Worm (Caenorhabditis elegans) whole organism, L4 larva: ENCODE results near the gene rps-30.

ENCODE experiments used
- F10B5.3 ChIP-seq: sonication (generic microtip); optimal IDR thresholded peaks from 2 replicates; lab custom pipeline; 2016; ENCODE audit warnings: mild to moderate bottlenecking, missing genetic modification characterization, missing compliant biosample characterization
- F37D6.2 ChIP-seq: sonication (generic microtip); optimal IDR thresholded peaks from 2 replicates; lab custom pipeline; 2016; ENCODE audit warnings: mild to moderate bottlenecking, missing genetic modification characterization, missing compliant biosample characterization
- T26A8.4 ChIP-seq: fragments of 200-800 bp; sonication (Bioruptor generic); IDR thresholded peaks from 2 replicates; pipeline ENCODE4 v1.3.6; 2022; ENCODE audit warnings: missing genetic modification characterization, missing compliant biosample characterization
- Y48G9A.11 ChIP-seq: fragments of 200-800 bp; sonication (Bioruptor generic); IDR thresholded peaks from 2 replicates; pipeline ENCODE4 v1.3.6; 2022; ENCODE audit warnings: missing genetic modification reagents, missing genetic modification characterization, missing compliant biosample characterization
- ZK546.5 ChIP-seq, 2 experiments: sonication (generic microtip); optimal IDR thresholded peaks; 2 replicates each; lab custom pipeline; 2017; ENCODE audit warnings: missing biosample characterization in 2 of 2, missing genetic modification characterization in 2 of 2
- aly-2 ChIP-seq: sonication (generic microtip); optimal IDR thresholded peaks from 2 replicates; lab custom pipeline; 2018; ENCODE audit warnings: missing biosample characterization, missing genetic modification characterization
- attf-4 ChIP-seq: sonication (generic microtip); optimal IDR thresholded peaks from 3 replicates; lab custom pipeline; 2017; ENCODE audit warnings: missing biosample characterization, missing genetic modification characterization
- ceh-20 ChIP-seq: fragments of 200-800 bp; sonication (Bioruptor generic); IDR thresholded peaks from 2 replicates; pipeline ENCODE4 v1.3.6; 2022; ENCODE audit warnings: missing genetic modification reagents, missing genetic modification characterization, missing compliant biosample characterization
- ceh-32 ChIP-seq: sonication (generic microtip); optimal IDR thresholded peaks from 2 replicates; lab custom pipeline; 2016; ENCODE audit warnings: mild to moderate bottlenecking, missing genetic modification characterization, missing compliant biosample characterization; ENCODE audit not compliant: poor library complexity
- ceh-44 ChIP-seq: fragments of 200-800 bp; sonication (Bioruptor generic); IDR thresholded peaks from 2 replicates; pipeline ENCODE4 v1.3.6; 2022; ENCODE audit warnings: missing genetic modification reagents, missing genetic modification characterization, missing compliant biosample characterization
- ces-1 ChIP-seq: fragments of 150-350 bp; sonication (generic microtip); optimal IDR thresholded peaks from 4 replicates; lab custom pipeline; 2014; ENCODE audit warnings: missing biosample characterization, missing genetic modification reagents, missing genetic modification characterization
- daf-19 ChIP-seq: fragments of 200-800 bp; sonication (Bioruptor generic); conservative IDR thresholded peaks from 2 replicates; pipeline ENCODE4 v1.3.6; 2022; ENCODE audit warnings: missing genetic modification characterization, missing compliant biosample characterization
- daf-8 ChIP-seq: fragments of 200-800 bp; sonication (Bioruptor generic); IDR thresholded peaks from 2 replicates; pipeline ENCODE4 v1.3.6; 2022; ENCODE audit warnings: missing genetic modification characterization, missing compliant biosample characterization
- duxl-1 ChIP-seq: sonication (generic microtip); optimal IDR thresholded peaks from 2 replicates; lab custom pipeline; 2016; ENCODE audit warnings: mild to moderate bottlenecking, missing genetic modification characterization, moderate library complexity, missing compliant biosample characterization; ENCODE audit not compliant: poor library complexity
- dve-1 ChIP-seq: sonication (generic microtip); optimal IDR thresholded peaks from 2 replicates; lab custom pipeline; 2017; ENCODE audit warnings: antibody characterized with exemption, mild to moderate bottlenecking, missing genetic modification characterization, missing compliant biosample characterization; ENCODE audit not compliant: insufficient read depth
- egl-43 ChIP-seq: fragments of 200-800 bp; sonication (Bioruptor generic); IDR thresholded peaks from 2 replicates; pipeline ENCODE4 v1.3.6; 2022; ENCODE audit warnings: missing genetic modification reagents, missing genetic modification characterization, missing compliant biosample characterization
- hlh-11 ChIP-seq: fragments of 200-800 bp; sonication (Bioruptor generic); optimal IDR thresholded peaks from 2 replicates; lab custom pipeline; 2018; ENCODE audit warnings: mild to moderate bottlenecking, missing genetic modification characterization, missing compliant biosample characterization
- hmg-1.1 ChIP-seq: fragments of 200-800 bp; sonication (Bioruptor generic); IDR thresholded peaks from 2 replicates; pipeline ENCODE4 v1.3.6; 2022; ENCODE audit warnings: missing genetic modification reagents, missing genetic modification characterization, missing compliant biosample characterization
- lim-7 ChIP-seq: fragments of 200-800 bp; sonication (Bioruptor generic); IDR thresholded peaks from 2 replicates; pipeline ENCODE4 v1.3.6; 2022; ENCODE audit warnings: missing genetic modification characterization, missing compliant biosample characterization
- lin-1 ChIP-seq: fragments of 200-800 bp; sonication (Bioruptor generic); IDR thresholded peaks from 2 replicates; pipeline ENCODE4 v1.3.6; 2022; ENCODE audit warnings: missing genetic modification reagents, missing genetic modification characterization, missing compliant biosample characterization
- lin-29 ChIP-seq: fragments of 200-800 bp; sonication (Bioruptor generic); IDR thresholded peaks from 2 replicates; pipeline ENCODE4 v1.3.6; 2022; ENCODE audit warnings: missing genetic modification reagents, missing genetic modification characterization, missing compliant biosample characterization
- lir-3 ChIP-seq: sonication (generic microtip); optimal IDR thresholded peaks from 2 replicates; lab custom pipeline; 2016; ENCODE audit warnings: mild to moderate bottlenecking, missing genetic modification characterization, missing compliant biosample characterization
- lsy-2 ChIP-seq, 2 experiments: fragments of 150-350 bp in 1 of 2; sonication (generic microtip) in 1 of 2; optimal IDR thresholded peaks; 2 replicates each; lab custom pipeline; 2014 to 2017; ENCODE audit warnings: missing biosample characterization in 2 of 2, missing genetic modification characterization in 2 of 2
- madf-5 ChIP-seq, 2 experiments: fragments of 200-800 bp; sonication (Bioruptor generic); IDR thresholded peaks; 2 replicates each; pipeline ENCODE4 v1.3.6; 2022; ENCODE audit warnings: missing compliant biosample characterization in 2 of 2, missing genetic modification characterization in 2 of 2
- mes-2 ChIP-seq: sonication (generic microtip); optimal IDR thresholded peaks from 2 replicates; lab custom pipeline; 2016; ENCODE audit warnings: missing genotype, mild to moderate bottlenecking, missing genetic modification characterization, missing compliant biosample characterization; ENCODE audit not compliant: poor library complexity, severe bottlenecking
- mxl-3 ChIP-seq: fragments of 200-800 bp; sonication (Bioruptor generic); optimal IDR thresholded peaks from 2 replicates; lab custom pipeline; 2018; ENCODE audit warnings: mild to moderate bottlenecking, missing genetic modification characterization, missing compliant biosample characterization
- nhr-10 ChIP-seq: fragments of 150-350 bp; optimal IDR thresholded peaks from 2 replicates; lab custom pipeline; 2014; ENCODE audit warnings: missing biosample characterization, missing genetic modification characterization
- nhr-102 ChIP-seq: sonication (generic microtip); optimal IDR thresholded peaks from 2 replicates; lab custom pipeline; 2016; ENCODE audit warnings: mild to moderate bottlenecking, missing genetic modification characterization, moderate library complexity, missing compliant biosample characterization
- nhr-11 ChIP-seq: fragments of 150-350 bp; optimal IDR thresholded peaks from 2 replicates; lab custom pipeline; 2014; ENCODE audit warnings: missing biosample characterization, missing genetic modification characterization
- nhr-111 ChIP-seq: fragments of 200-800 bp; sonication (Bioruptor generic); optimal IDR thresholded peaks from 2 replicates; lab custom pipeline; 2018; ENCODE audit warnings: mild to moderate bottlenecking, missing genetic modification characterization, missing compliant biosample characterization
- nhr-25 ChIP-seq: sonication (generic microtip); optimal IDR thresholded peaks from 2 replicates; lab custom pipeline; 2017; ENCODE audit warnings: missing genetic modification characterization, mild to moderate bottlenecking, missing compliant biosample characterization, antibody characterized with exemption, moderate library complexity, borderline replicate concordance; ENCODE audit not compliant: insufficient read depth
- nhr-28 ChIP-seq: fragments of 150-350 bp; optimal IDR thresholded peaks from 2 replicates; lab custom pipeline; 2014; ENCODE audit warnings: missing biosample characterization, missing genetic modification characterization
- nhr-48 ChIP-seq: sonication (generic microtip); optimal IDR thresholded peaks from 2 replicates; lab custom pipeline; 2016; ENCODE audit warnings: mild to moderate bottlenecking, missing genetic modification characterization, missing compliant biosample characterization
- nhr-6 ChIP-seq: fragments of 150-350 bp; optimal IDR thresholded peaks from 2 replicates; lab custom pipeline; 2014; ENCODE audit warnings: missing biosample characterization, missing genetic modification characterization
- nhr-76 ChIP-seq: fragments of 150-350 bp; optimal IDR thresholded peaks from 2 replicates; lab custom pipeline; 2014; ENCODE audit warnings: missing biosample characterization, missing genetic modification characterization
- php-3 ChIP-seq: fragments of 200-800 bp; sonication (Bioruptor generic); IDR thresholded peaks from 2 replicates; pipeline ENCODE4 v1.3.6; 2022; ENCODE audit warnings: missing genetic modification reagents, missing genetic modification characterization, missing compliant biosample characterization
- skn-1 ChIP-seq: fragments of 150-350 bp; optimal IDR thresholded peaks from 2 replicates; lab custom pipeline; 2014; ENCODE audit warnings: missing biosample characterization, missing genetic modification characterization
- snpc-4 ChIP-seq: fragments of 150-350 bp; optimal IDR thresholded peaks from 2 replicates; lab custom pipeline; 2014; ENCODE audit warnings: missing biosample characterization, missing genetic modification characterization
- unc-62 ChIP-seq, 3 experiments: fragments of 150-350 bp in 1 of 3; sonication (generic microtip); optimal IDR thresholded peaks in 2 of 3; peaks in 1 of 3; 1 replicate in 1 of 3; 2 replicates in 2 of 3; lab custom pipeline; 2014 to 2017; ENCODE audit warnings: missing biosample characterization in 3 of 3, missing genetic modification characterization in 3 of 3, missing genetic modification reagents in 3 of 3, missing genotype in 1 of 3
- vab-7 ChIP-seq: fragments of 200-800 bp; sonication (Bioruptor generic); IDR thresholded peaks from 2 replicates; pipeline ENCODE4 v1.3.6; 2022; ENCODE audit warnings: missing genetic modification reagents, missing genetic modification characterization, missing compliant biosample characterization
- zfp-2 ChIP-seq: sonication (generic microtip); optimal IDR thresholded peaks from 2 replicates; lab custom pipeline; 2016; ENCODE audit warnings: mild to moderate bottlenecking, missing genetic modification characterization, missing compliant biosample characterization
- zip-2 ChIP-seq: fragments of 150-350 bp; optimal IDR thresholded peaks from 2 replicates; lab custom pipeline; 2014; ENCODE audit warnings: missing biosample characterization, missing genetic modification characterization
- ztf-7 ChIP-seq: fragments of 150-350 bp; optimal IDR thresholded peaks from 2 replicates; lab custom pipeline; 2014; ENCODE audit warnings: missing biosample characterization, missing genetic modification characterization

The rps-30 gene

DNA sequence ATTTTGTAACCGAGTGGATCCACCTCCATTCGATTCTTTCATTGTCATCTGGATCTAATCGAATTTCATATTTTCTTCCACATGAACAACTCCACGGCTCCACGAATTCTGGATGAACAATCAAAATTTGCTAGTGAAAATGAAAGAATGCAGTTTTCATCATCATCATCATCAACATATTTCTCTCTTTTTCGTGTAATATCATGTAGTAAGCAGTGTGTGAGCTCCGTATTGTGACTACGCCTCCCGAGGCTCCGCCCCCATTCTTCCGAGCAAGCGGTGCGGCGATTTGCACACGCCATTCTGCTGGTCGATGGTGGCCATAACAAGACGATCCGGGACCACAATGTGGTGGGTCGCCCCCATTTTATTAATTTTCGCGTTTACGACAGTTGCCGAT is 21.7 kb downstream of the rps-30 start, which contains the start of gene ZK742.7:
Gene ZK742.7 (plus strand): TSS at position 301 of the 400 bp plus-strand sequence.
- TF ChIP-seq ceh-44 (GFP tag; lab: Robert Waterston, UW): no peak
- TF ChIP-seq nhr-10 (tag; lab: Kevin White, UChicago): no peak
- no peak for TF ChIP-seq ZK546.5 (tag; optimal IDR thresholded peaks at IDR 0.05; lab: Kevin White, UChicago)
- TF ChIP-seq lin-29 (GFP tag; lab: Robert Waterston, UW): no peak
- TF ChIP-seq unc-62 (GFP tag; optimal IDR thresholded peaks at IDR 0.05 in 1 of 2; lab: Kevin White, UChicago): no peak
- TF ChIP-seq unc-62 (tag; optimal IDR thresholded peaks at IDR 0.05; lab: Kevin White, UChicago): no peak
- no peak for TF ChIP-seq ceh-32 (tag; lab: Kevin White, UChicago)
- no peak for TF ChIP-seq daf-19 (GFP tag; lab: Robert Waterston, UW)
- TF ChIP-seq lin-1 (GFP tag; lab: Robert Waterston, UW): no peak

DNA sequence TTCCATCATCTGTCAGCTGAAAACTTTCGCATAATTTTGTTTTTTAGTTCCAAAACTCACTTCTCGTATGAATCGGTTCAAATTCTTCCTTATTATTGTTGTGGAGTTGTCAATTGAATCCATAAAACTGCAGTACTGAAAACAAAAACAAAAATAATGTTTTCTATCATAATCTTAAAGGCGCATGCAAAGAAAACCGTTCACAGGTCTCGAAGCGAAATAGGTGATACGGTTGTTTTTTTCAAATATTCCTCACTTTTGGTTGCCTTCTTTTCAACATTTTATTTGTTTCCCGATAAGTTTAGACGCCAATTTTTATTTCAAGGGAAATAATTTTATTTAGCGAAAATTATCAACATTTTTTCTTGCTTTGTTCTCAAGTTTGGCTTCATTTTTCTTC is 27.2 kb downstream of the rps-30 start:
- TF ChIP-seq nhr-102 (tag; lab: Kevin White, UChicago) (no peak), F10B5.3 (tag; lab: Kevin White, UChicago) (no peak), nhr-6 (tag; lab: Kevin White, UChicago) (no peak), aly-2 (no peak), ces-1 (GFP tag; lab: Kevin White, UChicago) (no peak), nhr-25 (tag; lab: Kevin White, UChicago) (no peak), snpc-4 (tag; lab: Kevin White, UChicago) (no peak), daf-8 (GFP tag; lab: Robert Waterston, UW) (no peak), ztf-7 (tag; lab: Kevin White, UChicago) (no peak), hlh-11 (tag; lab: Kevin White, UChicago) (no peak), lin-1 (GFP tag; lab: Robert Waterston, UW) (no peak), lin-29 (GFP tag; lab: Robert Waterston, UW) (no peak), lsy-2 (tag; optimal IDR thresholded peaks at IDR 0.05; lab: Kevin White, UChicago) (no peak), lir-3 (tag; lab: Kevin White, UChicago) (no peak)
- TF ChIP-seq, all 104 proteins: peak for 0

DNA sequence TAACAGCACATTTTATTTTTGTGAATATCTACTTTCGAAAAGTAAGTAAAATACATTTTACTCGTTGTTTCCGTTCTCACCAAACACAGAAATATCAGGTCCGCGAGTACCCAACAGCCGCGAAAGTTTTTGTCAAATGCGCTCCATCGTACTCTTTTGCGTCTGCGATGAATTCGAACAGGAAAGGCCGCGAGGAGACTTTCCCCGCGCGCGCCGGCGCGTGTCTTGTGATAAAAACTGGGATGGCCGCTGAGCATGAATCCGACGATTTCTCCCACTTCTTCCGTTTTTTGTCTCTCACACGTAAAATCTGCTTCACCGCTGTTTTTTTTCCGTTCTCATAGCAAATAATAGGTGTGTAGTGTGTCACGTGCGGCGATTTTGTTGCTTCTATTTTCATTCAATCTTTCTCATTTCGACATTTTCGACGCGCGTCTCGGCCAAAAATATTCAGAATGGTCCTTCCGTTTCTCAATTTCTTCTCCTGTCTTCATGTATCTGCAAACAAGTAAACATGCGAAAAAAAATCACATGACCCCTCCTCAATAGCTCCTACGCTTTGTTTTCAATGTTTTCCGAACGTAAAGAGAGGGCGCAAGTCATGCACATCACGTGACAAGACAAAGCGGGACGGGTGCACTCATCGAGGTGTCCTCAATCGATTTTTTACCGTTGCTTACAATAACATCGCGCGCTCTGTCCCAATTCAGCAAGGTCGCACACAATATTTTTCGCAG is 27.9 kb downstream of the rps-30 start, which contains the start of gene uvs-1:
Gene uvs-1 (minus strand): TSS at position 145 of the 737 bp plus-strand sequence.
- no peak for TF ChIP-seq lin-1 (GFP tag; lab: Robert Waterston, UW)
- TF ChIP-seq daf-8 (GFP tag; lab: Robert Waterston, UW): no peak
- no peak for TF ChIP-seq dve-1 (tag; lab: Kevin White, UChicago)
- peak; percentile 61 for TF ChIP-seq nhr-28
- no peak for TF ChIP-seq F37D6.2
- TF ChIP-seq aly-2: no peak
- TF ChIP-seq mes-2 (tag; lab: Kevin White, UChicago): peak; percentile 14
- TF ChIP-seq skn-1 (tag; lab: Kevin White, UChicago): no peak
- no peak for TF ChIP-seq lir-3 (tag; lab: Kevin White, UChicago)
- no peak for TF ChIP-seq lim-7 (GFP tag; lab: Robert Waterston, UW)
- TF ChIP-seq nhr-11 (tag; lab: Kevin White, UChicago): peak; percentile 40
- TF ChIP-seq ztf-7 (tag; lab: Kevin White, UChicago): no peak
- TF ChIP-seq zfp-2 (tag; lab: Kevin White, UChicago): no peak
- no peak for TF ChIP-seq zip-2
- no peak for TF ChIP-seq daf-19 (GFP tag; lab: Robert Waterston, UW)
- no peak for TF ChIP-seq attf-4 (tag; lab: Kevin White, UChicago)
- TF ChIP-seq egl-43 (GFP tag; lab: Robert Waterston, UW): no peak
- peak; percentile 12 for TF ChIP-seq duxl-1 (tag; lab: Kevin White, UChicago)
- TF ChIP-seq php-3 (GFP tag; lab: Robert Waterston, UW): no peak
- TF ChIP-seq T26A8.4 (GFP tag; lab: Robert Waterston, UW): no peak
- no peak for TF ChIP-seq nhr-111 (GFP tag; lab: Kevin White, UChicago)
- TF ChIP-seq ceh-44 (GFP tag; lab: Robert Waterston, UW): no peak
- peak; percentile 38; the same call in 1 of the 2 replicates for TF ChIP-seq hmg-1.1 (GFP tag; lab: Robert Waterston, UW)
- no peak for TF ChIP-seq nhr-76 (tag; lab: Kevin White, UChicago)
- no peak for TF ChIP-seq madf-5 (GFP tag; IDR thresholded peaks at IDR 0.05; lab: Robert Waterston, UW)
- TF ChIP-seq Y48G9A.11 (GFP tag; lab: Robert Waterston, UW): no peak
- no peak for TF ChIP-seq F10B5.3 (tag; lab: Kevin White, UChicago)
- TF ChIP-seq nhr-48 (tag; lab: Kevin White, UChicago): peak; percentile 24
- no peak for TF ChIP-seq ceh-20 (GFP tag; lab: Robert Waterston, UW)
- no peak for TF ChIP-seq nhr-6 (tag; lab: Kevin White, UChicago)
- no peak for TF ChIP-seq vab-7
- peak; percentile 66 for TF ChIP-seq mxl-3
- no peak for TF ChIP-seq lin-29 (GFP tag; lab: Robert Waterston, UW)
